Worm (Caenorhabditis elegans): ENCODE measurements around the gene C02E7.8.

Gene C02E7.8

ce11 chrV:4871992-4872391, 48.6 kb downstream of the C02E7.8 start, which contains the start of gene srd-33:
TSS of gene srd-33 (plus strand) at chrV:4872292.
- no peak for TF ChIP-seq nhr-41 (GFP tag; IDR thresholded peaks at IDR 0.05)
- TF ChIP-seq nhr-77 (tag; optimal IDR thresholded peaks at IDR 0.05): no peak
- no peak for TF ChIP-seq unc-130 (GFP tag; optimal IDR thresholded peaks at IDR 0.05)
- TF ChIP-seq mxl-3 (GFP tag; optimal IDR thresholded peaks at IDR 0.05): no peak
- no peak for TF ChIP-seq dmd-6 (GFP tag; IDR thresholded peaks at IDR 0.05)
- TF ChIP-seq F10B5.3 (tag; optimal IDR thresholded peaks at IDR 0.05): no peak
- TF ChIP-seq mxl-2 (GFP tag; conservative IDR thresholded peaks at IDR 0.05): no peak
- TF ChIP-seq daf-12 (tag; optimal IDR thresholded peaks at IDR 0.05): no peak
- TF ChIP-seq nhr-11 (tag; optimal IDR thresholded peaks at IDR 0.05): no peak
- no peak for TF ChIP-seq mdt-29 (GFP tag; IDR thresholded peaks at IDR 0.05)
- no peak for TF ChIP-seq hlh-11 (tag; optimal IDR thresholded peaks at IDR 0.05)
- TF ChIP-seq F26F4.8 (GFP tag; conservative IDR thresholded peaks at IDR 0.05): no peak
- no peak for TF ChIP-seq ceh-82 (tag; optimal IDR thresholded peaks at IDR 0.05)

DNA sequence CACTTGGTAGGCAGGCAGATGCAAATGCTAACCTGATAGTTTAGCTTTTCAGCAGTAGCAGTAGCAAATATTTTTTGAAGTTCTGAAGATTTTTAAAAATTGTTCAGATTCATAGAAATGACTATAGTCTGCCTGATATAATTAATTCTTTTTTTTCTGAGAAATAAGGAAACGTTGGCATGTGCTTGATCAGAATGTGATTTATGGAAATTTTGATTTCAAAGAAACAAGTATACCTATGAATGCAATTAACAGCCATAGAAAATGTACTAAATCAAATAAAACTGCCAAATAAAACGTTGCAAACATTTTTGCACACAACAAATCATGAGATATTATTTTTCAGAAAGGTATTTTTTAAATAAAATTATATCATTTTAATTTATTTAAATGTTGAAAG, 50.0 kb downstream of the C02E7.8 start:
- no peak for TF ChIP-seq egl-43 (GFP tag; IDR thresholded peaks at IDR 0.05)
- TF ChIP-seq ceh-82 (tag; optimal IDR thresholded peaks at IDR 0.05): no peak
- TF ChIP-seq arid-1 (GFP tag; conservative IDR thresholded peaks at IDR 0.05): no peak
- TF ChIP-seq ZK337.2 (GFP tag; IDR thresholded peaks at IDR 0.05): no peak
- no peak for TF ChIP-seq dve-1 (tag; optimal IDR thresholded peaks at IDR 0.05; ENCODE audit: insufficient read depth)
- TF ChIP-seq aha-1 (tag): no peak
- no peak for TF ChIP-seq lir-3 (tag; optimal IDR thresholded peaks at IDR 0.05)
- TF ChIP-seq lim-7 (GFP tag; IDR thresholded peaks at IDR 0.05): no peak
- no peak for TF ChIP-seq hmg-1.1 (GFP tag; IDR thresholded peaks at IDR 0.05)
- TF ChIP-seq madf-5 (GFP tag; IDR thresholded peaks at IDR 0.05): no peak
- TF ChIP-seq Y105C5A.15 (GFP tag; IDR thresholded peaks at IDR 0.05): no peak
- no peak for TF ChIP-seq unc-62 (GFP tag; optimal IDR thresholded peaks at IDR 0.05 in 1 of 2)
- TF ChIP-seq unc-62 (tag; optimal IDR thresholded peaks at IDR 0.05): no peak
- no peak for TF ChIP-seq T20F7.1 (GFP tag; optimal IDR thresholded peaks at IDR 0.05)
- no peak for TF ChIP-seq zip-2 (tag; optimal IDR thresholded peaks at IDR 0.05)

Data from whole organism, L4 larva.